Worm (Caenorhabditis elegans): Measurements from ENCODE around the gene pin-2.

DNA sequence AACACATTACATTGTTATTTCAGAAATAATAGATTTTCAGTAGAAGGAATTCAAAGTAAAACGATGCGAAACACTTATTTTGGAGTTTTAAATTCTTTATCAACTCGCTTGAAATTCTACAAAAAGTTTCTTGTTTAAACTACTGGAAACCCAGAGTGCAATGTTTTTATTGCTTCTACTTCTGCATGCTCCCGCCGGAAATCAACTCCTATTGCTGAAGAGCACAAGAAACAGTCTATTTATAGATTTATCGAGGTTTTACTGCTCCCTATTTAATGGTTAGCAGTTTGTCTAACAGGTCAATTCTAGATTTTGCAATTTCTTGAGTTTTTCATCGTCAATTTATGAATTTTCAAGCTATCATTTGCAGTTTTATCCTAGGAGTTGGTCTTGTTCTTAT lies 1.2 kb upstream of the pin-2 start, which contains the start of gene F07C6.6:
- no peak for TF ChIP-seq ceh-82 (tag; optimal IDR thresholded peaks at IDR 0.05)
- TF ChIP-seq nhr-237 (tag; optimal IDR thresholded peaks at IDR 0.05), result no peak
